Fruit fly (Drosophila melanogaster): ENCODE results near the gene raskol.

dm6 chrX:17780295-17780694 is 70.4 kb downstream of the raskol start:
- 0 out of 2 replicates have a peak, but pooled peaks have one; percentile 13 for TF ChIP-seq CG32772 (GFP tag; IDR thresholded peaks at IDR 0.05)
- TF ChIP-seq CG4820 (GFP tag; optimal IDR thresholded peaks at IDR 0.05) = no peak
- TF ChIP-seq CG1832 (GFP tag; optimal IDR thresholded peaks at IDR 0.05) = no peak
- no peak for TF ChIP-seq crol (GFP tag; IDR thresholded peaks at IDR 0.05)
- TF ChIP-seq CG13775 (GFP tag; optimal IDR thresholded peaks at IDR 0.05) = peak; percentile 20
- no peak for TF ChIP-seq lov (optimal IDR thresholded peaks at IDR 0.05)
- TF ChIP-seq lov (GFP tag; IDR thresholded peaks at IDR 0.05) = no peak
